Fruit fly (Drosophila melanogaster) whole organism, wandering third instar larva: ENCODE measurements around the gene udt.

Experiments used
- CG32264 ChIP-seq: fragments of 200-800 bp; sonication (Bioruptor generic); optimal IDR thresholded peaks from 2 replicates; lab custom pipeline; 2016; ENCODE audit warnings: missing biosample characterization, missing genetic modification characterization
- HLH106 ChIP-seq: fragments of 200-800 bp; optimal IDR thresholded peaks from 3 replicates; lab custom pipeline; 2019; ENCODE audit warnings: missing biosample characterization, mild to moderate bottlenecking, missing genetic modification characterization, moderate library complexity
- Hr83 ChIP-seq: fragments of 200-300 bp; sonication (Bioruptor generic); optimal IDR thresholded peaks from 2 replicates; lab custom pipeline; 2016; ENCODE audit warnings: missing biosample characterization, mild to moderate bottlenecking, missing genetic modification characterization, moderate library complexity; ENCODE audit not compliant: poor library complexity, severe bottlenecking
- Mio ChIP-seq: sonication (Bioruptor generic); optimal IDR thresholded peaks from 2 replicates; lab custom pipeline; 2016; ENCODE audit warnings: missing biosample characterization, missing genetic modification characterization
- N ChIP-seq: fragments of >200 bp; optimal IDR thresholded peaks from 2 replicates; lab custom pipeline; 2018; ENCODE audit warnings: missing biosample characterization, missing external identifiers, missing genetic modification characterization
- OdsH ChIP-seq: fragments of 200-800 bp; sonication (Bioruptor generic); optimal IDR thresholded peaks from 2 replicates; lab custom pipeline; 2016; ENCODE audit warnings: missing biosample characterization, mild to moderate bottlenecking, missing genetic modification characterization
- Vsx2 ChIP-seq: fragments of 200-300, 225-300 bp; sonication (Bioruptor generic); optimal IDR thresholded peaks from 2 replicates; lab custom pipeline; 2018; ENCODE audit warnings: missing biosample characterization, missing genetic modification characterization; ENCODE audit not compliant: partially characterized antibody
- br ChIP-seq: fragments of 200-800 bp; sonication (Bioruptor generic); optimal IDR thresholded peaks from 2 replicates; lab custom pipeline; 2016; ENCODE audit warnings: missing biosample characterization, missing genetic modification characterization
- dl ChIP-seq, 2 experiments: fragments of 175-275, 200-275 bp in 1 of 2; fragments of 200-275 bp in 1 of 2; sonication (Bioruptor generic); optimal IDR thresholded peaks; lab custom pipeline; 2018; ENCODE audit warnings: mild to moderate bottlenecking in 2 of 2, missing biosample characterization in 2 of 2, missing genetic modification characterization in 2 of 2, moderate library complexity in 2 of 2; ENCODE audit not compliant: partially characterized antibody in 2 of 2, insufficient read depth in 1 of 2
- dsf ChIP-seq: sonication (Bioruptor generic); optimal IDR thresholded peaks from 2 replicates; lab custom pipeline; 2016; ENCODE audit warnings: missing biosample characterization, missing genetic modification characterization, borderline replicate concordance
- ey ChIP-seq: fragments of 200-800 bp; sonication (Bioruptor generic); optimal IDR thresholded peaks from 2 replicates; lab custom pipeline; 2016; ENCODE audit warnings: missing biosample characterization, missing genetic modification characterization
- lola ChIP-seq: fragments of >200 bp; optimal IDR thresholded peaks from 2 replicates; lab custom pipeline; 2017; ENCODE audit warnings: missing biosample characterization, missing genetic modification characterization
- pan ChIP-seq: fragments of >200 bp; optimal IDR thresholded peaks from 2 replicates; lab custom pipeline; 2017
- sage ChIP-seq: fragments of 200-800 bp; sonication (Bioruptor generic); optimal IDR thresholded peaks from 2 replicates; lab custom pipeline; 2016; ENCODE audit warnings: missing biosample characterization, mild to moderate bottlenecking, missing genetic modification characterization

Gene udt

dm6 chr3R:23711195-23711594, 51.9 kb downstream of the udt start, which contains the start of gene CG10300:
Gene CG10300, plus strand, starts transcription at chr3R:23711527.
- TF ChIP-seq br (no peak), Vsx2 (GFP tag; lab: Kevin White, UChicago) (no peak), CG32264 (GFP tag; lab: Kevin White, UChicago) (no peak), ey (GFP tag; lab: Kevin White, UChicago) (no peak), Mio (GFP tag; lab: Kevin White, UChicago) (no peak), dsf (GFP tag; lab: Kevin White, UChicago) (no peak), Hr83 (GFP tag; lab: Kevin White, UChicago) (no peak), OdsH (GFP tag; lab: Kevin White, UChicago) (no peak), N (GFP tag; lab: Kevin White, UChicago) (no peak), dl (GFP tag; optimal IDR thresholded peaks at IDR 0.05; lab: Kevin White, UChicago; ENCODE audit: insufficient read depth in 1 of 2, partially characterized antibody in 2 of 2) (no peak), lola (GFP tag; lab: Kevin White, UChicago) (no peak), sage (no peak), HLH106 (tag; lab: Kevin White, UChicago) (no peak), pan (lab: Kevin White, UChicago) (no peak)
